Worm (Caenorhabditis elegans) whole organism, mixed stage, embryonic: ENCODE results near the gene F36D3.1.

Experiments used
- ces-1 ChIP-seq: fragments of 150-350 bp; optimal IDR thresholded peaks from 2 replicates; lab custom pipeline; 2014; ENCODE audit warnings: missing biosample characterization, missing genetic modification reagents, missing genetic modification characterization
- lin-13 ChIP-seq: fragments of 150-350 bp; optimal IDR thresholded peaks from 2 replicates; lab custom pipeline; 2014; ENCODE audit warnings: missing biosample characterization, missing genetic modification characterization
- mab-5 ChIP-seq: fragments of 150-350 bp; optimal IDR thresholded peaks from 2 replicates; lab custom pipeline; 2014; ENCODE audit warnings: missing biosample characterization, missing genetic modification characterization
- mep-1 ChIP-seq: fragments of 150-350 bp; optimal IDR thresholded peaks from 2 replicates; lab custom pipeline; 2017; ENCODE audit warnings: missing biosample characterization, missing genetic modification reagents, missing genetic modification characterization, inconsistent platforms
- nhr-12 ChIP-seq: fragments of 150-350 bp; optimal IDR thresholded peaks from 2 replicates; lab custom pipeline; 2014; ENCODE audit warnings: missing biosample characterization, missing genetic modification characterization
- nhr-2 ChIP-seq: fragments of 150-350 bp; optimal IDR thresholded peaks from 2 replicates; lab custom pipeline; 2014; ENCODE audit warnings: missing biosample characterization, missing genetic modification characterization
- nhr-237 ChIP-seq: fragments of 150-350 bp; optimal IDR thresholded peaks from 2 replicates; lab custom pipeline; 2014; ENCODE audit warnings: missing biosample characterization, missing genetic modification characterization
- nhr-28 ChIP-seq: fragments of 150-350 bp; optimal IDR thresholded peaks from 2 replicates; lab custom pipeline; 2014; ENCODE audit warnings: missing biosample characterization, missing genetic modification characterization
- nhr-76 ChIP-seq: sonication (generic microtip); optimal IDR thresholded peaks from 2 replicates; lab custom pipeline; 2017; ENCODE audit warnings: missing biosample characterization, missing genetic modification characterization
- pha-4 ChIP-seq: fragments of 150-350 bp; optimal IDR thresholded peaks from 2 replicates; lab custom pipeline; 2018; ENCODE audit warnings: missing biosample characterization, missing genetic modification reagents, missing genetic modification characterization
- sptf-1 ChIP-seq: sonication (generic microtip); optimal IDR thresholded peaks from 2 replicates; lab custom pipeline; 2017; ENCODE audit warnings: mild to moderate bottlenecking, missing genetic modification characterization, moderate library complexity, missing compliant biosample characterization
- unc-62 ChIP-seq: fragments of 150-350 bp; optimal IDR thresholded peaks from 2 replicates; lab custom pipeline; 2014; ENCODE audit warnings: missing biosample characterization, missing genetic modification reagents, missing genetic modification characterization
- ztf-11 ChIP-seq: fragments of 150-350 bp; optimal IDR thresholded peaks from 2 replicates; lab custom pipeline; 2014; ENCODE audit warnings: missing biosample characterization, missing genetic modification characterization

DNA sequence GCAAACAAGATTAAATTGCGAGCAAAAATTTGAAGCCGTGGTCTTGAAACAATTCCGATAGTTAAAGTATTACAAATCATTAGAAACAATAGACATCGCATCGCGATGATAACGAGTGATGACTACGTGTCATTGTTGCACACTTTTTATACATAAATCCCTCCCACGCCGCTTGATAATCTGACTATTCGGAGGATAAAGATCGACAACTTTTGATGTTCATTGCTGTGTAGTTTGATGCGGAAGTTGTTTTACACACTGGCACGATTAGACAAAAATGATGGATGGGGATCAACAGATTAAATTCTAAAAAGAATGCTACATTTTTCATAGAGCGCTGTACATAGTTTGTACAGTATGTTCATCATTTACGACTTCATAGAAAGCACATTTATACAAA lies 19.9 kb upstream of the F36D3.1 start, which contains the start of gene T08G3.11:
- no peak for TF ChIP-seq nhr-76 (tag; lab: Kevin White, UChicago)
- no peak for TF ChIP-seq nhr-28
- no peak for TF ChIP-seq unc-62 (GFP tag; lab: Kevin White, UChicago)
- TF ChIP-seq ztf-11: no peak
- TF ChIP-seq pha-4 (tag; lab: Kevin White, UChicago): no peak
- TF ChIP-seq mep-1: no peak
- TF ChIP-seq mab-5 (tag; lab: Kevin White, UChicago): no peak
- no peak for TF ChIP-seq ces-1 (GFP tag; lab: Kevin White, UChicago)
- no peak for TF ChIP-seq sptf-1 (tag; lab: Kevin White, UChicago)
- TF ChIP-seq nhr-2 (tag; lab: Kevin White, UChicago): no peak
- no peak for TF ChIP-seq lin-13
- TF ChIP-seq nhr-237 (tag; lab: Kevin White, UChicago): no peak
- no peak for TF ChIP-seq nhr-12
